Fruit fly (Drosophila melanogaster): ENCODE results near the gene mTerf5.

mTerf5 gene

dm6 chr3R:18185385-18185784 lies 38.1 kb downstream of the mTerf5 start, which contains the start of the genes Arp5 and CG7208:
Gene Arp5, plus strand, starts transcription at chr3R:18185498.
Gene CG7208, minus strand, starts transcription at chr3R:18185715.
- TF ChIP-seq tj (GFP tag; optimal IDR thresholded peaks at IDR 0.05) (peak; percentile 32), CG5204 (GFP tag; optimal IDR thresholded peaks at IDR 0.05) (no peak), CG14711 (tag; optimal IDR thresholded peaks at IDR 0.05) (peak; percentile 82), pad (GFP tag; optimal IDR thresholded peaks at IDR 0.05) (peak; percentile 77), CG7101 (tag; optimal IDR thresholded peaks at IDR 0.05) (peak; percentile 85), toe (GFP tag; optimal IDR thresholded peaks at IDR 0.05) (peak; percentile 59), CG7045 (GFP tag; optimal IDR thresholded peaks at IDR 0.05) (peak; percentile 62), Crg-1 (GFP tag; optimal IDR thresholded peaks at IDR 0.05) (peak; percentile 85), cic (GFP tag; optimal IDR thresholded peaks at IDR 0.05) (peak; percentile 51), cnc (optimal IDR thresholded peaks at IDR 0.05) (no peak), bab1 (GFP tag; optimal IDR thresholded peaks at IDR 0.05) (peak; percentile 83), kay (GFP tag; ENCODE audit: borderline replicate concordance) (no peak), Hr96 (GFP tag; optimal IDR thresholded peaks at IDR 0.05) (peak; percentile 72), CG11617 (GFP tag; optimal IDR thresholded peaks at IDR 0.05) (peak; percentile 80), Mnt (GFP tag; optimal IDR thresholded peaks at IDR 0.05) (peak; percentile 69), CG33017 (tag; optimal IDR thresholded peaks at IDR 0.05) (peak; percentile 76), ovo (GFP tag; optimal IDR thresholded peaks at IDR 0.05) (peak; percentile 93), Clk (GFP tag; optimal IDR thresholded peaks at IDR 0.05) (peak; percentile 24), CG12768 (GFP tag; optimal IDR thresholded peaks at IDR 0.05) (peak; percentile 84), CG1620 (GFP tag; optimal IDR thresholded peaks at IDR 0.05) (peak; percentile 75)

DNA sequence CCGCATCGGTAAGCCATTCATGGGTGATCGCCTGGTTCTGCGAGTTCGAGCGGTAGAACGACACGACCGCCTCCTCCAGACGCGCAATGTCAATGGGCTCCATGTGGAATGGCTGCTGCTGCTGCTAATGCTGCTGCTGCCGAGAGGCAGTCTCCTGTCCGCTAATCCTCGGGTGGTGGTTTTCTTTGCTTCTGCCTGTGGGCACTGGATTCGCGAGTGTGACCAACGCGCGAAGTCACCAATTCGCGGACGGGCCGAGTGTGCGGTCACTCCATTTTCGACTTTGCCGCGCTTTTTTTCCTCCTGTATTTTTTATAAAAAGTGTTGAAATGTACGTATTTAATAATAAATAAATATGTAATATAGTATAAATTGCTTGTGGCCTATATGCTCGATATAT lies 40.2 kb downstream of the mTerf5 start, which contains the start of gene cdm:
Gene cdm (minus strand): TSS at position 236 of the 400 bp plus-strand sequence.
- no peak for TF ChIP-seq CG7045 (GFP tag; optimal IDR thresholded peaks at IDR 0.05)
- TF ChIP-seq bab1 (GFP tag; optimal IDR thresholded peaks at IDR 0.05), result peak; percentile 62
- TF ChIP-seq tj (GFP tag; optimal IDR thresholded peaks at IDR 0.05), result no peak

DNA sequence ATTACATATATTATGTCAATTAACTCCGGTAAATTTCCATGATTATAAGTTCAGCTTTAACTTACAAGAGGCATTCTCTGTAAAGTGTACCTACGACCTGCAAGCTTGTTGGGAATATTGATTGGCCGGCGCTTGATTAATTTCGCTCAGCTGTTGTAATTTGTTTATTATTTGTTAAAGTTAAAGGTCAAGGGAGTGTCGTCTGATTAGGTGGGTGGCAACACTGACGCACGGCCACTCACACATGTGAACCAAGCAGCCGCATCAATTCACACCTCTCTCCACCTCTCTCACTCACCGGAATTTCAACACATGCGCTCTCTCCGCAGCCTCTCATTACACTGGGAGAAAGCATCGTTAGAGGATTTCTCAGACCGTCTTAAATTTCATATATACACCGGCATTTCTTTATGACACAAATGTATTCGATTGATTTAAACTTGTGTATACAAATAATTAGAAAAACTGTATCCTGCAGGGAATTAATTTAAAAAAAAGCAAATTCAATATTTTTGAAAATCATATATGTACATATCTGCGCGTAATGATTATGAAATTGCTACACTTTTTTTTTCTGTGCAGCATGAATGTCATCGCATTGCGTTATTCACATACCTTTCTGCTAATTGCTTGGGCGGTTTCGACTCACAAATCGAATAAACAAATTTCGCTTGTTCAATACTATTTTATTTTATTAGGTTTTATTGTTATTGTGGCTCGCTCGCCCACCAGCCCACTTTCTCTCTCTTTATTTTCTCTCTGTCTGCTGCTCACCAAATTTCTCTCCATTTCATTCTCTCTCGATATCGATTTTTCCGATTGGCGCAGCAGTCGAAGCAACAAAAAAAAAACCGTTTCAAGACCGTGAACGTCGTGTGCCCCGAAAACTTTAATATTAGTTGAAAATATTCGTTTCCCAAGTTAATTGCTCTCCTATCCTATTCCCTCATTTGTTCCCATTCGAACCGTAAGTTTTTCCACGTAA lies 51.2 kb downstream of the mTerf5 start:
- TF ChIP-seq CG7101 (tag; optimal IDR thresholded peaks at IDR 0.05) (peak; percentile 89), CG33017 (tag; optimal IDR thresholded peaks at IDR 0.05) (peak; percentile 91), pad (GFP tag; optimal IDR thresholded peaks at IDR 0.05) (peak; percentile 69), Hr96 (GFP tag; optimal IDR thresholded peaks at IDR 0.05) (peak; percentile 79), tj (GFP tag; optimal IDR thresholded peaks at IDR 0.05) (peak; percentile 60), toe (GFP tag; optimal IDR thresholded peaks at IDR 0.05) (peak; percentile 91), CG1620 (GFP tag; optimal IDR thresholded peaks at IDR 0.05) (peak; percentile 55), Mnt (GFP tag; optimal IDR thresholded peaks at IDR 0.05) (peak; percentile 46), cnc (optimal IDR thresholded peaks at IDR 0.05) (no peak), kay (GFP tag; ENCODE audit: borderline replicate concordance) (no peak), ovo (GFP tag; optimal IDR thresholded peaks at IDR 0.05) (peak; percentile 35), Crg-1 (GFP tag; optimal IDR thresholded peaks at IDR 0.05) (peak; percentile 44), cic (GFP tag; optimal IDR thresholded peaks at IDR 0.05) (peak; percentile 70), CG14711 (tag; optimal IDR thresholded peaks at IDR 0.05) (peak; percentile 74), Clk (GFP tag; optimal IDR thresholded peaks at IDR 0.05) (peak; percentile 78), bab1 (GFP tag; optimal IDR thresholded peaks at IDR 0.05) (peak; percentile 54), CG11617 (GFP tag; optimal IDR thresholded peaks at IDR 0.05) (peak; percentile 91), CG7045 (GFP tag; optimal IDR thresholded peaks at IDR 0.05) (peak; percentile 91), CG12768 (GFP tag; optimal IDR thresholded peaks at IDR 0.05) (peak; percentile 89), CG5204 (GFP tag; optimal IDR thresholded peaks at IDR 0.05) (peak; percentile 88)

Data from whole organism, adult.